Worm (Caenorhabditis elegans) whole organism, L1 larva: Measurements from ENCODE around the gene ZK829.7.
A peak's percentile ranks its signal among the peaks of the same experiment; 100 is the strongest.

ENCODE experiments used
- C16A3.4 ChIP-seq: fragments of 150-350 bp; optimal IDR thresholded peaks from 2 replicates; lab custom pipeline; 2014; ENCODE audit warnings: missing biosample characterization, missing genetic modification characterization
- Y116A8C.19 ChIP-seq: sonication (generic microtip); optimal IDR thresholded peaks from 2 replicates; lab custom pipeline; 2016; ENCODE audit warnings: missing compliant biosample characterization, missing genetic modification characterization, borderline replicate concordance
- aha-1 ChIP-seq: fragments of 150-350 bp; optimal IDR thresholded peaks from 2 replicates; lab custom pipeline; 2014; ENCODE audit warnings: missing biosample characterization, missing genetic modification characterization
- alr-1 ChIP-seq: fragments of 200-800 bp; sonication (Bioruptor generic); optimal IDR thresholded peaks from 2 replicates; lab custom pipeline; 2018; ENCODE audit warnings: borderline replicate concordance, mild to moderate bottlenecking, missing genetic modification characterization, missing compliant biosample characterization
- ama-1 ChIP-seq: fragments of 150-350 bp; optimal IDR thresholded peaks from 2 replicates; lab custom pipeline; 2014
- ceh-63 ChIP-seq: fragments of 200-800 bp; sonication (Bioruptor generic); optimal IDR thresholded peaks from 2 replicates; lab custom pipeline; 2018; ENCODE audit warnings: mild to moderate bottlenecking, missing genetic modification characterization, missing compliant biosample characterization
- ceh-8 ChIP-seq: fragments of 200-800 bp; sonication (Bioruptor generic); optimal IDR thresholded peaks from 2 replicates; lab custom pipeline; 2018; ENCODE audit warnings: mild to moderate bottlenecking, missing genetic modification characterization, moderate library complexity, missing compliant biosample characterization
- efl-1 ChIP-seq, 4 experiments: fragments of 150-350 bp; optimal IDR thresholded peaks in 3 of 4; peaks in 1 of 4; 1 replicate in 1 of 4; 2 replicates in 3 of 4; lab custom pipeline; 2014; ENCODE audit warnings: missing biosample characterization in 2 of 4, missing genetic modification characterization in 2 of 4, missing genetic modification reagents in 2 of 4
- egl-27 ChIP-seq, 2 experiments: fragments of 150-350 bp in 1 of 2; sonication (generic microtip); optimal IDR thresholded peaks; 3 replicates each; lab custom pipeline; 2017 to 2018; ENCODE audit warnings: missing biosample characterization in 2 of 2, missing genetic modification characterization in 2 of 2, missing genetic modification reagents in 2 of 2
- elt-2 ChIP-seq: sonication (generic microtip); optimal IDR thresholded peaks from 2 replicates; lab custom pipeline; 2016; ENCODE audit warnings: missing genetic modification characterization, mild to moderate bottlenecking, inconsistent platforms, missing compliant biosample characterization, missing genetic modification reagents
- elt-3 ChIP-seq, 6 experiments: fragments of 150-350 bp in 1 of 6; sonication (generic microtip); optimal IDR thresholded peaks; 2 replicates each; lab custom pipeline; 2017 to 2018; ENCODE audit warnings: missing biosample characterization in 6 of 6, missing genetic modification characterization in 6 of 6, inconsistent platforms in 1 of 6
- ets-5 ChIP-seq: fragments of 200-800 bp; sonication (Bioruptor generic); IDR thresholded peaks from 2 replicates; pipeline ENCODE4 v1.3.6; 2022; ENCODE audit warnings: missing genetic modification characterization, missing compliant biosample characterization
- fkh-4 ChIP-seq: sonication (generic microtip); optimal IDR thresholded peaks from 2 replicates; lab custom pipeline; 2016; ENCODE audit warnings: missing compliant biosample characterization, missing genetic modification characterization, borderline replicate concordance
- fkh-8 ChIP-seq: sonication (generic microtip); optimal IDR thresholded peaks from 2 replicates; lab custom pipeline; 2016; ENCODE audit warnings: mild to moderate bottlenecking, missing genetic modification characterization, missing compliant biosample characterization
- grh-1 ChIP-seq: fragments of 200-800 bp; sonication (Bioruptor generic); IDR thresholded peaks from 2 replicates; pipeline ENCODE4 v1.3.6; 2022; ENCODE audit warnings: missing genetic modification reagents, missing genetic modification characterization, missing compliant biosample characterization
- hlh-4 ChIP-seq: sonication (generic microtip); optimal IDR thresholded peaks from 2 replicates; lab custom pipeline; 2016; ENCODE audit warnings: mild to moderate bottlenecking, missing genetic modification characterization, missing compliant biosample characterization
- hpl-2 ChIP-seq: fragments of 150-350 bp; optimal IDR thresholded peaks from 2 replicates; lab custom pipeline; 2014; ENCODE audit warnings: missing biosample characterization, missing genetic modification reagents, missing genetic modification characterization
- irx-1 ChIP-seq: sonication (generic microtip); optimal IDR thresholded peaks from 2 replicates; lab custom pipeline; 2016; ENCODE audit warnings: missing genetic modification characterization, missing compliant biosample characterization
- lin-14 ChIP-seq: fragments of 200-800 bp; sonication (Bioruptor generic); optimal IDR thresholded peaks from 2 replicates; lab custom pipeline; 2018; ENCODE audit warnings: mild to moderate bottlenecking, missing genetic modification characterization, moderate library complexity, missing compliant biosample characterization
- lin-35 ChIP-seq, 2 experiments: fragments of 150-350 bp; optimal IDR thresholded peaks; 2 replicates each; lab custom pipeline; 2014; ENCODE audit warnings: missing biosample characterization in 2 of 2, missing genetic modification characterization in 2 of 2, missing genetic modification reagents in 2 of 2
- mab-9 ChIP-seq: fragments of 200-800 bp; sonication (Bioruptor generic); IDR thresholded peaks from 2 replicates; pipeline ENCODE4 v1.3.6; 2022; ENCODE audit warnings: missing genetic modification reagents, missing genetic modification characterization, missing compliant biosample characterization
- mdl-1 ChIP-seq, 2 experiments: fragments of 150-350 bp; optimal IDR thresholded peaks; 2 replicates each; lab custom pipeline; 2014 to 2017; ENCODE audit warnings: missing biosample characterization in 2 of 2, missing genetic modification characterization in 2 of 2, inconsistent platforms in 1 of 2
- mep-1 ChIP-seq: fragments of 150-350 bp; optimal IDR thresholded peaks from 2 replicates; lab custom pipeline; 2014; ENCODE audit warnings: missing biosample characterization, missing genetic modification characterization
- nhr-12 ChIP-seq: sonication (generic microtip); optimal IDR thresholded peaks from 2 replicates; lab custom pipeline; 2017; ENCODE audit warnings: missing biosample characterization, missing genetic modification characterization
- nhr-20 ChIP-seq: sonication (generic microtip); optimal IDR thresholded peaks from 2 replicates; lab custom pipeline; 2016; ENCODE audit warnings: mild to moderate bottlenecking, missing genetic modification characterization, missing compliant biosample characterization
- nhr-237 ChIP-seq: fragments of 150-350 bp; optimal IDR thresholded peaks from 2 replicates; lab custom pipeline; 2014; ENCODE audit warnings: missing biosample characterization, missing genetic modification characterization
- nhr-47 ChIP-seq: sonication (generic microtip); optimal IDR thresholded peaks from 2 replicates; lab custom pipeline; 2016; ENCODE audit warnings: mild to moderate bottlenecking, missing genetic modification characterization, moderate library complexity, missing compliant biosample characterization
- nhr-71 ChIP-seq: sonication (generic microtip); optimal IDR thresholded peaks from 2 replicates; lab custom pipeline; 2016; ENCODE audit warnings: mild to moderate bottlenecking, missing genetic modification characterization, moderate library complexity, missing compliant biosample characterization
- nhr-77 ChIP-seq: fragments of 150-350 bp; optimal IDR thresholded peaks from 2 replicates; lab custom pipeline; 2014; ENCODE audit warnings: missing biosample characterization, missing genetic modification characterization
- nhr-85 ChIP-seq: sonication (generic microtip); peaks from one replicate; lab custom pipeline; 2016; ENCODE audit warnings: missing genetic modification characterization, inconsistent platforms, missing compliant biosample characterization
- nhr-90 ChIP-seq: sonication (generic microtip); optimal IDR thresholded peaks from 2 replicates; lab custom pipeline; 2016; ENCODE audit warnings: mild to moderate bottlenecking, missing genetic modification characterization, missing compliant biosample characterization; ENCODE audit not compliant: poor library complexity
- pax-3 ChIP-seq: fragments of 200-800 bp; sonication (Bioruptor generic); optimal IDR thresholded peaks from 2 replicates; lab custom pipeline; 2018; ENCODE audit warnings: mild to moderate bottlenecking, missing genetic modification characterization, moderate library complexity, missing compliant biosample characterization
- rnt-1 ChIP-seq: sonication (generic microtip); optimal IDR thresholded peaks from 2 replicates; lab custom pipeline; 2016; ENCODE audit warnings: mild to moderate bottlenecking, missing genetic modification characterization, moderate library complexity, missing compliant biosample characterization
- snu-23 ChIP-seq: sonication (generic microtip); optimal IDR thresholded peaks from 2 replicates; lab custom pipeline; 2016; ENCODE audit warnings: missing genetic modification characterization, missing compliant biosample characterization
- tlp-1 ChIP-seq: fragments of 150-350 bp; optimal IDR thresholded peaks from 2 replicates; lab custom pipeline; 2014; ENCODE audit warnings: missing biosample characterization, missing genetic modification characterization
- unc-62 ChIP-seq: fragments of 150-350 bp; optimal IDR thresholded peaks from 2 replicates; lab custom pipeline; 2014; ENCODE audit warnings: missing biosample characterization, missing genetic modification reagents, missing genetic modification characterization
- unc-86 ChIP-seq: sonication (generic microtip); optimal IDR thresholded peaks from 2 replicates; lab custom pipeline; 2016; ENCODE audit warnings: missing genetic modification characterization, missing compliant biosample characterization
- unc-98 ChIP-seq: fragments of 200-800 bp; sonication (Bioruptor generic); IDR thresholded peaks from 2 replicates; pipeline ENCODE4 v1.3.6; 2022; ENCODE audit warnings: missing genetic modification characterization, missing compliant biosample characterization
- xbp-1 ChIP-seq: sonication (generic microtip); optimal IDR thresholded peaks from 2 replicates; lab custom pipeline; 2016; ENCODE audit warnings: missing genetic modification characterization, missing compliant biosample characterization
- ztf-11 ChIP-seq, 2 experiments: sonication (generic microtip); optimal IDR thresholded peaks; 2 replicates each; lab custom pipeline; 2016 to 2017; ENCODE audit warnings: missing genetic modification characterization in 2 of 2, missing biosample characterization in 1 of 2, missing compliant biosample characterization in 1 of 2
- ztf-4 ChIP-seq: fragments of 150-350 bp; optimal IDR thresholded peaks from 2 replicates; lab custom pipeline; 2014; ENCODE audit warnings: missing biosample characterization, missing genetic modification characterization

The ZK829.7 gene

ce11 chrIV:11917886-11918285, 43.4 kb downstream of the ZK829.7 start:
- TF ChIP-seq tlp-1 (tag; lab: Kevin White, UChicago) (no peak), elt-2 (peak; percentile 51)

DNA sequence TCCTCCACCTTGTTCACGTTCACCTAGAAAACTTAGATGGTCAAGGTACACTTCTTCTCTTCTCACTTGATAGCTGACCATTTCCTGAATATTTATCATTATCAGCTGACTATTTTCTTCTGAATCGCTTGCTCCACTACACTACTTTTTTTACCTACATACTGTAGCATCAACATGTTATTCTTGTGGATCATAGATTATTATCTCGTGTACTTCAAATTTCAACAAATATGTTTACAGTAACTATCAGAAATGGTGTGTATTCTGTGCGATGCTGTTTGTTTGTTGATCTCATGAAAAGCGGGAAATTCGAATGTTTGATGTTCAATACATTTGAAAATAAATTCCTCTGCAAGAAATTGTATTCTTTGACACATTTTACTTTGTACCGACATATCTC, 44.4 kb downstream of the ZK829.7 start, which contains the start of gene ZK822.10:
Gene ZK822.10, plus strand, starts transcription at position 231 of the 400 bp plus-strand sequence.
- peak; percentile 55 for TF ChIP-seq nhr-85 (tag; lab: Kevin White, UChicago)
- peak; percentile 35 for TF ChIP-seq nhr-20 (tag; lab: Kevin White, UChicago)
- peak; percentile 28 for TF ChIP-seq nhr-71
- TF ChIP-seq ama-1 (lab: Kevin White, UChicago), result no peak
- no peak for TF ChIP-seq hpl-2
- peak; percentile 61 for TF ChIP-seq elt-2
- no peak for TF ChIP-seq unc-86 (tag; lab: Kevin White, UChicago)
- peak; percentile 9 for TF ChIP-seq C16A3.4

ce11 chrIV:11915768-11916453, 45.4 kb downstream of the ZK829.7 start, which contains the start of gene ZK822.9:
ZK822.9 (plus strand) TSS chrIV:11915947.
- TF ChIP-seq unc-62 (no peak), elt-3 (tag; optimal IDR thresholded peaks at IDR 0.05; lab: Kevin White, UChicago) (peak in 2 of 6 experiments; percentile 9 to 25), lin-35 (GFP tag; optimal IDR thresholded peaks at IDR 0.05; lab: Kevin White, UChicago) (peak in 1 of 2 experiments; percentile 50), elt-2 (peak; percentile 48), nhr-71 (peak; percentile 32), nhr-20 (tag; lab: Kevin White, UChicago) (peak; percentile 38), Y116A8C.19 (tag; lab: Kevin White, UChicago) (no peak), nhr-90 (tag; lab: Kevin White, UChicago) (peak; percentile 5), mep-1 (tag; lab: Kevin White, UChicago) (peak; percentile 14), nhr-85 (tag; lab: Kevin White, UChicago) (peak; percentile 75), lin-14 (peak; percentile 6), grh-1 (GFP tag; lab: Robert Waterston, UW) (no peak), snu-23 (GFP tag; lab: Kevin White, UChicago) (peak; percentile 38)

DNA sequence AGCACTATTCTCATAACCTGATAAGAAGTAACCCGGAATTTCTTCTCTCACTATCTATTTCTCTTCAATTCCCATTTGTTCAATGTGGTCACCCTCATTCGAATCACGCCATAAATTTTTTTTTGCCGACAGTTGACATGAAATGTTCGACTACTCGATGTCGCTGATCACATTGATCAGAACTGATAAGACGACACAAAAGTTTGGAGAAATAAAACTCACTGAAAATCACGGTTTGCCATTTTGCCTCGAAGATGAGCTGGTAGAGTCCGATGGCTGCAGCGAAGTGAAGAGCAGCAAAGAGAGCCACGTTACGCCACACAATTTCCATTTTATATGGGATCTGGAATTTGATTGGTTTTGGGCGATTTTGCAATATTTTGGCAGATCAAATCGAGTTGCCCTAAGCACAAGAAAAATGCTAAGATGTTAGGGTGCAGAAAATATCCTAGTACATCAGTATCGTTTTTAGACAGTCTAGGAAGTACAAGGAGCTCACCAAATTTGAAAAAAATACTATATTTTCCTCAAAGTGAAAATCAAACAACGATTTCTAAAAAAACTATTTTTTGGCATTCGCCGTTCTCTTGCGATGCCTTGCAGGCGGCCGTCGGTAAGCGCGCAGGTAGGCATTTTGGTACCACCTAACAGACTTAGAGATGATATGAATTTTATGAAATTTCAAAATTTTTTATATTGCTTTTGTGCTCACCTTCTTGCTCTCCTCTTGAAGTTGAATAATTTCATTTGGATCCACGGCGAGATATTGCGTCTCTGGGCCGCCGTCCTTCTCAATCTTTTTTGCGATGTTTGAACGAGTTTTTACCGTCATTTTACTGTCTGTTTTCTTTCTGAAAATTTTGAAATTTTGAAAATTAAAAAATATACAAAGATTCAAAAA, 46.2 kb downstream of the ZK829.7 start, which contains the start of gene fat-6:
Gene fat-6, minus strand, starts transcription at position 851 of the 901 bp plus-strand sequence.
- TF ChIP-seq mdl-1 (tag; optimal IDR thresholded peaks at IDR 0.05; lab: Kevin White, UChicago) (peak in 1 of 2 experiments; percentile 21), fkh-4 (tag; lab: Kevin White, UChicago) (no peak), unc-62 (no peak), unc-98 (no peak), xbp-1 (tag; lab: Kevin White, UChicago) (no peak), nhr-85 (tag; lab: Kevin White, UChicago) (peak; percentile 80), ceh-63 (GFP tag; lab: Kevin White, UChicago) (no peak), nhr-77 (tag; lab: Kevin White, UChicago) (no peak), egl-27 (tag; optimal IDR thresholded peaks at IDR 0.05; lab: Kevin White, UChicago) (no peak), alr-1 (no peak), irx-1 (tag; lab: Kevin White, UChicago) (no peak), nhr-20 (tag; lab: Kevin White, UChicago) (peak; percentile 32), ztf-11 (tag; optimal IDR thresholded peaks at IDR 0.05; lab: Kevin White, UChicago) (no peak), ets-5 (no peak), nhr-12 (tag; lab: Kevin White, UChicago) (no peak), hlh-4 (tag; lab: Kevin White, UChicago) (no peak), fkh-8 (tag; lab: Kevin White, UChicago) (no peak), rnt-1 (no peak), elt-3 (tag; optimal IDR thresholded peaks at IDR 0.05; lab: Kevin White, UChicago) (peak in 3 of 6 experiments; percentile 59 to 60 (median 59)), ceh-8 (no peak), aha-1 (no peak), efl-1 (optimal IDR thresholded peaks at IDR 0.05; lab: Kevin White, UChicago) (no peak), efl-1 (GFP tag; optimal IDR thresholded peaks at IDR 0.05 in 1 of 2; lab: Kevin White, UChicago) (peak in 1 of 2 experiments; percentile 83), ztf-4 (tag; lab: Kevin White, UChicago) (no peak), nhr-237 (tag; lab: Kevin White, UChicago) (no peak), tlp-1 (tag; lab: Kevin White, UChicago) (peak; percentile 24), mab-9 (GFP tag; lab: Robert Waterston, UW) (no peak), nhr-47 (peak; percentile 2), pax-3 (tag; lab: Kevin White, UChicago) (no peak), lin-14 (peak; percentile 58)
